Fruit fly (Drosophila melanogaster) Kc167 (cell line): Measurements from ENCODE around the gene Cbl.

Experiments used
- Myc ChIP-seq: fragments of >200 bp; optimal IDR thresholded peaks from 2 replicates; lab custom pipeline; 2017; ENCODE audit warnings: missing external identifiers
- Sin3A ChIP-seq: fragments of >200 bp; optimal IDR thresholded peaks from 2 replicates; lab custom pipeline; 2018; ENCODE audit warnings: missing external identifiers
- h ChIP-seq: fragments of >200 bp; optimal IDR thresholded peaks from 3 replicates; lab custom pipeline; 2018; ENCODE audit warnings: missing external identifiers
- insv ChIP-seq: fragments of >200 bp; optimal IDR thresholded peaks from 3 replicates; lab custom pipeline; 2018; ENCODE audit warnings: missing external identifiers
- psq ChIP-seq: fragments of >200 bp; optimal IDR thresholded peaks from 2 replicates; lab custom pipeline; 2017; ENCODE audit warnings: missing external identifiers
- ttk ChIP-seq: sonication (Bioruptor generic); optimal IDR thresholded peaks from 2 replicates; lab custom pipeline; 2017; ENCODE audit warnings: missing external identifiers

The Cbl gene

dm6 chr3L:8455015-8455908 lies 30.5 kb downstream of the Cbl start:
- no peak for TF ChIP-seq ttk
- TF ChIP-seq h = no peak
- TF ChIP-seq psq (lab: Kevin White, UChicago) = no peak
- no peak for TF ChIP-seq Myc (lab: Kevin White, UChicago)
- TF ChIP-seq Sin3A (lab: Kevin White, UChicago) = no peak
- no peak for TF ChIP-seq insv

dm6 chr3L:8456472-8457049 lies 31.8 kb downstream of the Cbl start:
- TF ChIP-seq psq (lab: Kevin White, UChicago) (no peak), h (no peak), ttk (no peak), insv (no peak), Myc (lab: Kevin White, UChicago) (no peak), Sin3A (lab: Kevin White, UChicago) (no peak)

dm6 chr3L:8457866-8458766 lies 33.4 kb downstream of the Cbl start:
- TF ChIP-seq ttk (no peak), insv (no peak), psq (lab: Kevin White, UChicago) (no peak), Sin3A (lab: Kevin White, UChicago) (no peak), h (no peak), Myc (lab: Kevin White, UChicago) (no peak)

dm6 chr3L:8458767-8459614 lies 34.2 kb downstream of the Cbl start:
- no peak for TF ChIP-seq Myc (lab: Kevin White, UChicago)
- no peak for TF ChIP-seq h
- TF ChIP-seq ttk = no peak
- TF ChIP-seq Sin3A (lab: Kevin White, UChicago) = no peak
- TF ChIP-seq insv = no peak
- no peak for TF ChIP-seq psq (lab: Kevin White, UChicago)

- TF ChIP-seq h (no peak), insv (no peak), Sin3A (lab: Kevin White, UChicago) (no peak), psq (lab: Kevin White, UChicago) (no peak), Myc (lab: Kevin White, UChicago) (no peak)
Measured at dm6 chr3L:8459615-8460004, 34.9 kb downstream of the Cbl start.

- TF ChIP-seq ttk = no peak
- no peak for TF ChIP-seq insv
- no peak for TF ChIP-seq Myc (lab: Kevin White, UChicago)
- TF ChIP-seq psq (lab: Kevin White, UChicago) = no peak
- no peak for TF ChIP-seq Sin3A (lab: Kevin White, UChicago)
- no peak for TF ChIP-seq h
Measured at dm6 chr3L:8460050-8460878, 35.5 kb downstream of the Cbl start.

- TF ChIP-seq Sin3A (lab: Kevin White, UChicago) (no peak), psq (lab: Kevin White, UChicago) (no peak), insv (no peak)
Measured at dm6 chr3L:8461229-8462004, 36.7 kb downstream of the Cbl start.

- TF ChIP-seq insv (no peak), Sin3A (lab: Kevin White, UChicago) (no peak), ttk (no peak), Myc (lab: Kevin White, UChicago) (no peak), psq (lab: Kevin White, UChicago) (no peak), h (no peak)
Measured at dm6 chr3L:8480944-8481343, 56.2 kb downstream of the Cbl start.
